Worm (Caenorhabditis elegans) whole organism, L1 larva: ENCODE results near the gene srr-10.

Source experiments
- C16A3.4 ChIP-seq: fragments of 150-350 bp; optimal IDR thresholded peaks from 2 replicates; lab custom pipeline; 2014; ENCODE audit warnings: missing biosample characterization, missing genetic modification characterization
- C34B4.2 ChIP-seq: sonication (generic microtip); optimal IDR thresholded peaks from 2 replicates; lab custom pipeline; 2017; ENCODE audit warnings: mild to moderate bottlenecking, missing genetic modification characterization, missing compliant biosample characterization
- aha-1 ChIP-seq: fragments of 150-350 bp; optimal IDR thresholded peaks from 2 replicates; lab custom pipeline; 2014; ENCODE audit warnings: missing biosample characterization, missing genetic modification characterization
- aly-2 ChIP-seq: fragments of 150-350 bp; optimal IDR thresholded peaks from 2 replicates; lab custom pipeline; 2014; ENCODE audit warnings: missing biosample characterization, missing genetic modification characterization
- efl-3 ChIP-seq: fragments of 200-800 bp; sonication (Bioruptor generic); optimal IDR thresholded peaks from 2 replicates; lab custom pipeline; 2018; ENCODE audit warnings: mild to moderate bottlenecking, missing genetic modification characterization, missing compliant biosample characterization
- egl-13 ChIP-seq: sonication (generic microtip); optimal IDR thresholded peaks from 2 replicates; lab custom pipeline; 2016; ENCODE audit warnings: missing genotype, missing genetic modification reagents, missing genetic modification characterization, missing compliant biosample characterization
- egl-27 ChIP-seq, 2 experiments: fragments of 150-350 bp in 1 of 2; sonication (generic microtip); optimal IDR thresholded peaks; 3 replicates each; lab custom pipeline; 2017 to 2018; ENCODE audit warnings: missing biosample characterization in 2 of 2, missing genetic modification characterization in 2 of 2, missing genetic modification reagents in 2 of 2
- elt-2 ChIP-seq: sonication (generic microtip); optimal IDR thresholded peaks from 2 replicates; lab custom pipeline; 2016; ENCODE audit warnings: missing genetic modification characterization, mild to moderate bottlenecking, inconsistent platforms, missing compliant biosample characterization, missing genetic modification reagents
- fkh-4 ChIP-seq: sonication (generic microtip); optimal IDR thresholded peaks from 2 replicates; lab custom pipeline; 2016; ENCODE audit warnings: missing compliant biosample characterization, missing genetic modification characterization, borderline replicate concordance
- jun-1 ChIP-seq: fragments of 150-350 bp; optimal IDR thresholded peaks from 2 replicates; lab custom pipeline; 2014; ENCODE audit warnings: missing biosample characterization, missing genetic modification reagents, missing genetic modification characterization
- lin-15B ChIP-seq: fragments of 150-350 bp; sonication (generic microtip); optimal IDR thresholded peaks from 3 replicates; lab custom pipeline; 2014; ENCODE audit warnings: missing biosample characterization, missing genetic modification characterization
- lin-39 ChIP-seq: fragments of 150-350 bp; optimal IDR thresholded peaks from 2 replicates; lab custom pipeline; 2014; ENCODE audit warnings: missing biosample characterization, missing genetic modification reagents, missing genetic modification characterization
- nhr-11 ChIP-seq: fragments of 150-350 bp; optimal IDR thresholded peaks from 2 replicates; lab custom pipeline; 2014; ENCODE audit warnings: missing biosample characterization, missing genetic modification characterization
- nhr-47 ChIP-seq: sonication (generic microtip); optimal IDR thresholded peaks from 2 replicates; lab custom pipeline; 2016; ENCODE audit warnings: mild to moderate bottlenecking, missing genetic modification characterization, moderate library complexity, missing compliant biosample characterization
- nhr-85 ChIP-seq: sonication (generic microtip); peaks from one replicate; lab custom pipeline; 2016; ENCODE audit warnings: missing genetic modification characterization, inconsistent platforms, missing compliant biosample characterization
- swsn-7 ChIP-seq: sonication (generic microtip); optimal IDR thresholded peaks from 2 replicates; lab custom pipeline; 2016; ENCODE audit warnings: missing genetic modification characterization, missing compliant biosample characterization
- tbx-2 ChIP-seq: sonication (generic microtip); optimal IDR thresholded peaks from 2 replicates; lab custom pipeline; 2016; ENCODE audit warnings: missing genetic modification characterization, missing compliant biosample characterization
- unc-130 ChIP-seq: fragments of 150-350 bp; optimal IDR thresholded peaks from 2 replicates; lab custom pipeline; 2017; ENCODE audit warnings: missing biosample characterization, missing genetic modification characterization, inconsistent platforms
- ztf-11 ChIP-seq, 2 experiments: sonication (generic microtip); optimal IDR thresholded peaks; 2 replicates each; lab custom pipeline; 2016 to 2017; ENCODE audit warnings: missing genetic modification characterization in 2 of 2, missing biosample characterization in 1 of 2, missing compliant biosample characterization in 1 of 2

srr-10 gene

ce11 chrV:7781511-7781910 lies 46.1 kb downstream of the srr-10 start, which contains the start of gene cyp-32A1:
cyp-32A1 (plus strand) TSS chrV:7781811.
- TF ChIP-seq nhr-11 (tag; lab: Kevin White, UChicago): no peak
- no peak for TF ChIP-seq unc-130 (tag; lab: Kevin White, UChicago)
- TF ChIP-seq ztf-11 (tag; optimal IDR thresholded peaks at IDR 0.05; lab: Kevin White, UChicago): no peak
- TF ChIP-seq egl-13 (tag; lab: Kevin White, UChicago): no peak
- TF ChIP-seq, all 84 proteins: peak for 0

ce11 chrV:7785117-7785516 lies 49.7 kb downstream of the srr-10 start, which contains the start of gene C26F1.1:
C26F1.1 (plus strand) TSS chrV:7785417.
- TF ChIP-seq nhr-85: peak; percentile 4
- TF ChIP-seq nhr-47 (tag; lab: Kevin White, UChicago): no peak

- no peak for TF ChIP-seq tbx-2 (tag; lab: Kevin White, UChicago)
- no peak for TF ChIP-seq lin-39 (tag; lab: Kevin White, UChicago)
- no peak for TF ChIP-seq lin-15B
- TF ChIP-seq jun-1 (tag; lab: Kevin White, UChicago): no peak
- no peak for TF ChIP-seq aly-2 (tag; lab: Kevin White, UChicago)
- TF ChIP-seq egl-27 (tag; optimal IDR thresholded peaks at IDR 0.05; lab: Kevin White, UChicago): no peak
- TF ChIP-seq efl-3 (GFP tag; lab: Kevin White, UChicago): no peak
- no peak for TF ChIP-seq C34B4.2
- TF ChIP-seq swsn-7 (tag; lab: Kevin White, UChicago): no peak
- TF ChIP-seq fkh-4 (tag; lab: Kevin White, UChicago): no peak
- TF ChIP-seq C16A3.4: no peak
- no peak for TF ChIP-seq elt-2 (tag; lab: Kevin White, UChicago)
- TF ChIP-seq aha-1 (tag; lab: Kevin White, UChicago): no peak
Measured at ce11 chrV:7785885-7786284, 50.5 kb downstream of the srr-10 start.
